Worm (Caenorhabditis elegans) whole organism, L2 larva: ENCODE measurements around the gene gei-6.

Experiments used
- C34F6.9 ChIP-seq: fragments of 150-350 bp; optimal IDR thresholded peaks from 2 replicates; lab custom pipeline; 2014; ENCODE audit warnings: missing biosample characterization, missing genetic modification characterization
- F13H6.1 ChIP-seq: sonication (generic microtip); optimal IDR thresholded peaks from 2 replicates; lab custom pipeline; 2016; ENCODE audit warnings: missing genetic modification characterization, missing compliant biosample characterization
- R02D3.7 ChIP-seq: fragments of 150-350 bp; optimal IDR thresholded peaks from 2 replicates; lab custom pipeline; 2014; ENCODE audit warnings: missing biosample characterization, missing genetic modification characterization
- Y55F3AM.14 ChIP-seq: fragments of 200-800 bp; sonication (Bioruptor generic); optimal IDR thresholded peaks from 2 replicates; lab custom pipeline; 2018; ENCODE audit warnings: mild to moderate bottlenecking, missing genetic modification characterization, missing compliant biosample characterization
- ZK546.5 ChIP-seq: sonication (generic microtip); optimal IDR thresholded peaks from 2 replicates; lab custom pipeline; 2017; ENCODE audit warnings: missing biosample characterization, missing genetic modification characterization
- aly-2 ChIP-seq: fragments of 150-350 bp; optimal IDR thresholded peaks from 2 replicates; lab custom pipeline; 2014; ENCODE audit warnings: missing biosample characterization, missing genetic modification characterization
- ama-1 ChIP-seq: fragments of 150-350 bp; optimal IDR thresholded peaks from 2 replicates; lab custom pipeline; 2018; ENCODE audit warnings: inconsistent platforms
- blmp-1 ChIP-seq: sonication (generic microtip); optimal IDR thresholded peaks from 2 replicates; lab custom pipeline; 2017; ENCODE audit warnings: missing genetic modification characterization, mild to moderate bottlenecking, missing compliant biosample characterization, antibody characterized with exemption, moderate library complexity; ENCODE audit not compliant: insufficient read depth
- ceh-16 ChIP-seq: fragments of 150-350 bp; optimal IDR thresholded peaks from 2 replicates; lab custom pipeline; 2014; ENCODE audit warnings: missing biosample characterization, missing genetic modification characterization
- crh-2 ChIP-seq: sonication (generic microtip); optimal IDR thresholded peaks from 2 replicates; lab custom pipeline; 2017; ENCODE audit warnings: missing biosample characterization, missing genetic modification characterization
- dmd-4 ChIP-seq: sonication (generic microtip); optimal IDR thresholded peaks from 2 replicates; lab custom pipeline; 2017; ENCODE audit warnings: missing biosample characterization, missing genetic modification characterization
- gmeb-1 ChIP-seq: fragments of 150-350 bp; optimal IDR thresholded peaks from 2 replicates; lab custom pipeline; 2014; ENCODE audit warnings: missing biosample characterization, missing genetic modification characterization
- lin-39 ChIP-seq: fragments of 150-350 bp; optimal IDR thresholded peaks from 2 replicates; lab custom pipeline; 2014; ENCODE audit warnings: missing biosample characterization, missing genetic modification reagents, missing genetic modification characterization
- lsy-2 ChIP-seq, 2 experiments: fragments of 150-350 bp in 1 of 2; sonication (generic microtip) in 1 of 2; optimal IDR thresholded peaks; 2 replicates each; lab custom pipeline; 2014 to 2017; ENCODE audit warnings: missing biosample characterization in 2 of 2, missing genetic modification characterization in 2 of 2
- mbf-1 ChIP-seq: sonication (generic microtip); optimal IDR thresholded peaks from 2 replicates; lab custom pipeline; 2017; ENCODE audit warnings: missing biosample characterization, missing genetic modification characterization
- nhr-10 ChIP-seq: sonication (generic microtip); optimal IDR thresholded peaks from 2 replicates; lab custom pipeline; 2017; ENCODE audit warnings: missing biosample characterization, missing genetic modification characterization
- nhr-12 ChIP-seq: fragments of 150-350 bp; optimal IDR thresholded peaks from 2 replicates; lab custom pipeline; 2014; ENCODE audit warnings: missing biosample characterization, missing genetic modification characterization
- nhr-129 ChIP-seq: fragments of 150-350 bp; optimal IDR thresholded peaks from 2 replicates; lab custom pipeline; 2014; ENCODE audit warnings: missing biosample characterization, missing genetic modification characterization
- nhr-21 ChIP-seq: fragments of 150-350 bp; optimal IDR thresholded peaks from 2 replicates; lab custom pipeline; 2014; ENCODE audit warnings: missing biosample characterization, missing genetic modification characterization
- nhr-23 ChIP-seq: fragments of 150-350 bp; optimal IDR thresholded peaks from 2 replicates; lab custom pipeline; 2014; ENCODE audit warnings: missing biosample characterization, missing genetic modification reagents, missing genetic modification characterization
- nhr-237 ChIP-seq: fragments of 150-350 bp; optimal IDR thresholded peaks from 2 replicates; lab custom pipeline; 2014; ENCODE audit warnings: missing biosample characterization, missing genetic modification characterization
- nhr-25 ChIP-seq: fragments of 150-350 bp; sonication (generic microtip); optimal IDR thresholded peaks from 3 replicates; lab custom pipeline; 2014; ENCODE audit warnings: missing biosample characterization, missing genetic modification characterization
- nhr-77 ChIP-seq: fragments of 150-350 bp; optimal IDR thresholded peaks from 2 replicates; lab custom pipeline; 2014; ENCODE audit warnings: missing biosample characterization, missing genetic modification characterization
- sem-4 ChIP-seq: fragments of 150-350 bp; optimal IDR thresholded peaks from 2 replicates; lab custom pipeline; 2014; ENCODE audit warnings: missing biosample characterization, missing genetic modification reagents, missing genetic modification characterization
- sma-3 ChIP-seq: sonication (generic microtip); optimal IDR thresholded peaks from 2 replicates; lab custom pipeline; 2016; ENCODE audit warnings: missing genetic modification reagents, missing genetic modification characterization, missing compliant biosample characterization
- snpc-4 ChIP-seq: fragments of 150-350 bp; optimal IDR thresholded peaks from 2 replicates; lab custom pipeline; 2014; ENCODE audit warnings: missing biosample characterization, missing genetic modification characterization
- unc-39 ChIP-seq: fragments of 150-350 bp; optimal IDR thresholded peaks from 2 replicates; lab custom pipeline; 2014; ENCODE audit warnings: missing biosample characterization, missing genetic modification characterization
- unc-55 ChIP-seq: fragments of 150-350 bp; sonication (generic microtip); optimal IDR thresholded peaks from 3 replicates; lab custom pipeline; 2014; ENCODE audit warnings: missing biosample characterization, missing genetic modification reagents, missing genetic modification characterization
- unc-62 ChIP-seq: fragments of 150-350 bp; optimal IDR thresholded peaks from 2 replicates; lab custom pipeline; 2014; ENCODE audit warnings: missing biosample characterization, missing genetic modification reagents, missing genetic modification characterization
- zag-1 ChIP-seq: fragments of 150-350 bp; optimal IDR thresholded peaks from 2 replicates; lab custom pipeline; 2014; ENCODE audit warnings: missing biosample characterization, missing genetic modification characterization
- ztf-1 ChIP-seq: fragments of 200-800 bp; sonication (Bioruptor generic); conservative IDR thresholded peaks from 2 replicates; pipeline ENCODE4 v1.3.6; 2022; ENCODE audit warnings: missing genetic modification characterization, missing compliant biosample characterization

gei-6 gene

ce11 chrV:7237133-7237532, 6.5 kb upstream of the gei-6 start, which contains the start of gene hyls-1 (continued):
- peak; percentile 79 for TF ChIP-seq C34F6.9
- peak; percentile 57 for TF ChIP-seq nhr-237
- TF ChIP-seq snpc-4 (tag; lab: Kevin White, UChicago), result peak; percentile 18
- no peak for TF ChIP-seq unc-39 (tag; lab: Kevin White, UChicago)
- peak; percentile 16 for TF ChIP-seq ZK546.5 (tag; lab: Kevin White, UChicago)
- TF ChIP-seq ceh-16 (tag; lab: Kevin White, UChicago), result no peak
- TF ChIP-seq nhr-23, result no peak
- peak; percentile 78 for TF ChIP-seq F13H6.1 (tag; lab: Kevin White, UChicago)
- TF ChIP-seq unc-62, result no peak
- no peak for TF ChIP-seq nhr-12 (tag; lab: Kevin White, UChicago)
- no peak for TF ChIP-seq mbf-1 (tag; lab: Kevin White, UChicago)
- TF ChIP-seq sem-4 (tag; lab: Kevin White, UChicago), result peak; percentile 70
- peak; percentile 52 for TF ChIP-seq zag-1 (tag; lab: Kevin White, UChicago)

- TF ChIP-seq nhr-129 (tag; lab: Kevin White, UChicago), result no peak
Measured at ce11 chrV:7237094-7237132, 6.3 kb upstream of the gei-6 start, which contains the start of gene hpo-9. Gene hpo-9, minus strand, starts transcription at chrV:7237130.

ce11 chrV:7236694-7237093, 6.0 kb upstream of the gei-6 start:
- no peak for TF ChIP-seq mbf-1 (tag; lab: Kevin White, UChicago)
- no peak for TF ChIP-seq unc-55 (GFP tag; lab: Kevin White, UChicago)
- TF ChIP-seq ztf-1 (GFP tag; lab: Robert Waterston, UW), result no peak
- no peak for TF ChIP-seq gmeb-1
- TF ChIP-seq nhr-10 (tag; lab: Kevin White, UChicago), result no peak
- no peak for TF ChIP-seq unc-62
- TF ChIP-seq, all 48 proteins: peak for 0

- no peak for TF ChIP-seq nhr-12 (tag; lab: Kevin White, UChicago)
- no peak for TF ChIP-seq lsy-2 (tag; optimal IDR thresholded peaks at IDR 0.05; lab: Kevin White, UChicago)
- no peak for TF ChIP-seq mbf-1 (tag; lab: Kevin White, UChicago)
- no peak for TF ChIP-seq nhr-77 (tag; lab: Kevin White, UChicago)
- TF ChIP-seq nhr-25, result no peak
- TF ChIP-seq nhr-129 (tag; lab: Kevin White, UChicago), result no peak
- TF ChIP-seq, all 48 proteins: peak for 0
Measured at ce11 chrV:7234726-7235125, 4.1 kb upstream of the gei-6 start, which contains the start of gene C05C8.5. Gene C05C8.5, minus strand, starts transcription at chrV:7234826.

ce11 chrV:7231524-7231923, 876 bp upstream of the gei-6 start:
- TF ChIP-seq unc-39 (tag; lab: Kevin White, UChicago) (no peak), C34F6.9 (no peak), nhr-77 (tag; lab: Kevin White, UChicago) (no peak), sma-3 (GFP tag; lab: Kevin White, UChicago) (no peak), lin-39 (no peak), R02D3.7 (tag; lab: Kevin White, UChicago) (no peak), ZK546.5 (tag; lab: Kevin White, UChicago) (no peak), nhr-10 (tag; lab: Kevin White, UChicago) (no peak), nhr-25 (no peak), lsy-2 (tag; optimal IDR thresholded peaks at IDR 0.05; lab: Kevin White, UChicago) (no peak)

ce11 chrV:7225894-7226293, 4.8 kb downstream of the gei-6 start:
- no peak for TF ChIP-seq ama-1 (lab: Kevin White, UChicago)
- no peak for TF ChIP-seq aly-2 (tag; lab: Kevin White, UChicago)
- TF ChIP-seq dmd-4 (tag; lab: Kevin White, UChicago), result no peak
- no peak for TF ChIP-seq sem-4 (tag; lab: Kevin White, UChicago)
- TF ChIP-seq nhr-12 (tag; lab: Kevin White, UChicago), result no peak
- TF ChIP-seq ztf-1 (GFP tag; lab: Robert Waterston, UW), result no peak

ce11 chrV:7224947-7225346, 5.7 kb downstream of the gei-6 start, which contains the start of gene fkb-3:
Gene fkb-3, plus strand, starts transcription at chrV:7225223.
- TF ChIP-seq nhr-21 (tag; lab: Kevin White, UChicago), result peak; percentile 24
- no peak for TF ChIP-seq F13H6.1 (tag; lab: Kevin White, UChicago)
- TF ChIP-seq crh-2 (tag; lab: Kevin White, UChicago), result peak; percentile 14

ce11 chrV:7224353-7224752, 6.3 kb downstream of the gei-6 start:
- no peak for TF ChIP-seq nhr-25
- TF ChIP-seq ztf-1 (GFP tag; lab: Robert Waterston, UW), result no peak
- no peak for TF ChIP-seq nhr-129 (tag; lab: Kevin White, UChicago)
- TF ChIP-seq Y55F3AM.14 (GFP tag; lab: Kevin White, UChicago), result no peak
- no peak for TF ChIP-seq blmp-1
